Worm (Caenorhabditis elegans) whole organism, midembryonic: ENCODE data around the gene srx-76.

Experiments
- T22C8.4 ChIP-seq: fragments of 200-800 bp; sonication (Bioruptor generic); IDR thresholded peaks from 2 replicates; pipeline ENCODE4 v1.3.6; 2022; ENCODE audit warnings: missing genetic modification characterization, missing compliant biosample characterization
- cog-1 ChIP-seq: sonication (generic microtip); optimal IDR thresholded peaks from 2 replicates; lab custom pipeline; 2016; ENCODE audit warnings: missing genetic modification characterization, missing compliant biosample characterization
- flt-1 ChIP-seq: fragments of 200-800 bp; sonication (Bioruptor generic); IDR thresholded peaks from 2 replicates; pipeline ENCODE4 v1.3.6; 2022; ENCODE audit warnings: missing genetic modification characterization, missing compliant biosample characterization
- klf-2 ChIP-seq: fragments of 200-800 bp; sonication (Bioruptor generic); conservative IDR thresholded peaks from 2 replicates; pipeline ENCODE4 v1.3.6; 2022; ENCODE audit warnings: missing genetic modification reagents, missing genetic modification characterization, missing compliant biosample characterization
- med-1 ChIP-seq: sonication (generic microtip); optimal IDR thresholded peaks from 2 replicates; lab custom pipeline; 2017; ENCODE audit warnings: missing genetic modification characterization, mild to moderate bottlenecking, missing compliant biosample characterization, antibody characterized with exemption, missing genetic modification reagents; ENCODE audit not compliant: insufficient read depth
- ref-1 ChIP-seq: fragments of 200-800 bp; sonication (Bioruptor generic); conservative IDR thresholded peaks from 2 replicates; pipeline ENCODE4 v1.3.6; 2022; ENCODE audit warnings: missing genetic modification reagents, missing genetic modification characterization, missing compliant biosample characterization
- tab-1 ChIP-seq: fragments of 200-800 bp; sonication (Bioruptor generic); IDR thresholded peaks from 2 replicates; pipeline ENCODE4 v1.3.6; 2022; ENCODE audit warnings: missing genetic modification characterization, missing compliant biosample characterization
- ztf-23 ChIP-seq: fragments of 200-800 bp; sonication (Bioruptor generic); IDR thresholded peaks from 2 replicates; pipeline ENCODE4 v1.3.6; 2022; ENCODE audit warnings: missing genetic modification reagents, missing genetic modification characterization, missing compliant biosample characterization
- ztf-29 ChIP-seq: fragments of 200-800 bp; sonication (Bioruptor generic); IDR thresholded peaks from 2 replicates; pipeline ENCODE4 v1.3.6; 2022; ENCODE audit warnings: missing genetic modification reagents, missing genetic modification characterization, missing compliant biosample characterization

- TF ChIP-seq klf-2 (GFP tag; lab: Robert Waterston, UW), result no peak
- TF ChIP-seq ztf-29, result no peak
- no peak for TF ChIP-seq med-1
- no peak for TF ChIP-seq ref-1 (GFP tag; lab: Robert Waterston, UW)
- no peak for TF ChIP-seq T22C8.4 (GFP tag; lab: Robert Waterston, UW)
- TF ChIP-seq cog-1 (tag; lab: Kevin White, UChicago), result no peak
- no peak for TF ChIP-seq ztf-23 (GFP tag; lab: Robert Waterston, UW)
- no peak for TF ChIP-seq tab-1 (GFP tag; lab: Robert Waterston, UW)
- no peak for TF ChIP-seq flt-1 (GFP tag; lab: Robert Waterston, UW)
Measured at ce11 chrV:11885939-11886338, 5.7 kb upstream of the srx-76 start.
